Worm (Caenorhabditis elegans) whole organism, mixed stage, embryonic: ENCODE data around the gene his-2.

Experiments
- bed-3 ChIP-seq: fragments of 200-800 bp; sonication (Bioruptor generic); optimal IDR thresholded peaks from 3 replicates; lab custom pipeline; 2018; ENCODE audit warnings: mild to moderate bottlenecking, missing genetic modification characterization, moderate library complexity, missing compliant biosample characterization
- elt-1 ChIP-seq: sonication (generic microtip); optimal IDR thresholded peaks from 2 replicates; lab custom pipeline; 2017; ENCODE audit warnings: missing genetic modification characterization, mild to moderate bottlenecking, missing compliant biosample characterization, antibody characterized with exemption, moderate library complexity, borderline replicate concordance; ENCODE audit not compliant: insufficient read depth
- lsy-2 ChIP-seq: fragments of 150-350 bp; optimal IDR thresholded peaks from 2 replicates; lab custom pipeline; 2014; ENCODE audit warnings: missing biosample characterization, missing genetic modification characterization
- nhr-28 ChIP-seq: fragments of 150-350 bp; optimal IDR thresholded peaks from 2 replicates; lab custom pipeline; 2014; ENCODE audit warnings: missing biosample characterization, missing genetic modification characterization
- pha-4 ChIP-seq: fragments of 150-350 bp; optimal IDR thresholded peaks from 2 replicates; lab custom pipeline; 2018; ENCODE audit warnings: missing biosample characterization, missing genetic modification reagents, missing genetic modification characterization
- sem-2 ChIP-seq: fragments of 200-800 bp; sonication (Bioruptor generic); optimal IDR thresholded peaks from 2 replicates; lab custom pipeline; 2018; ENCODE audit warnings: mild to moderate bottlenecking, missing genetic modification characterization, missing compliant biosample characterization
- snpc-4 ChIP-seq: fragments of 150-350 bp; optimal IDR thresholded peaks from 2 replicates; lab custom pipeline; 2014; ENCODE audit warnings: missing biosample characterization, missing genetic modification characterization
- unc-39 ChIP-seq: fragments of 150-350 bp; optimal IDR thresholded peaks from 2 replicates; lab custom pipeline; 2014; ENCODE audit warnings: missing biosample characterization, missing genetic modification characterization

DNA sequence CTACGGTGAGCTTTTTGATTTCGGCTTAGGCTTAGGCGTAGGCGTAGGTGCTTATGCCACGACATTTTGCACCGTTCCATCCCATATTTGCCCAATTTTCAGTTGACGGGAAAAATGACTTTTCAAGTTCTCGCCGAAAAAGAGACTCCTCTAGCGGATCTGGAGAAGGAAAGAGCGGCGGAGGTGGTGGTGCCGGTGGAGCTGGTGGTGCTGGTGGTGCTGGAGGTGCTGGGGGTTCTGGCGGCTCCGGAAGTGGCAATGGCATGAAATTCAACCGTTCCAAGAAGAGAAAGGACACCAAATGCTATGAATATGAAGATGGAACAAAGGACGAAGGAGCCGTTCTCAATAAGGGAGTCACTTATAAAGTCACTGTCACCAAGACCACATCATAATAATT lies 5.0 kb upstream of the his-2 start:
- TF ChIP-seq unc-39 (tag; lab: Kevin White, UChicago) (no peak), pha-4 (tag; lab: Kevin White, UChicago) (no peak), sem-2 (GFP tag; lab: Kevin White, UChicago) (no peak), snpc-4 (tag; lab: Kevin White, UChicago) (no peak), lsy-2 (tag; lab: Kevin White, UChicago) (no peak), bed-3 (GFP tag; lab: Kevin White, UChicago) (no peak), elt-1 (no peak), nhr-28 (tag; lab: Kevin White, UChicago) (no peak)
